Worm (Caenorhabditis elegans) whole organism, young adult: ENCODE measurements around the gene C17H11.2.
A peak's percentile ranks its signal among the peaks of the same experiment; 100 is the strongest.

Source experiments
- B0035.1 ChIP-seq: sonication (generic microtip); optimal IDR thresholded peaks from 2 replicates; lab custom pipeline; 2016; ENCODE audit warnings: missing genetic modification characterization, mild to moderate bottlenecking, missing compliant biosample characterization, missing genotype, missing genetic modification reagents
- D2030.7 ChIP-seq: fragments of 200-800 bp; sonication (Bioruptor generic); IDR thresholded peaks from 2 replicates; pipeline ENCODE4 v1.3.6; 2022; ENCODE audit warnings: missing genetic modification reagents, missing genetic modification characterization, missing compliant biosample characterization
- F22D6.2 ChIP-seq: sonication (generic microtip); optimal IDR thresholded peaks from 2 replicates; lab custom pipeline; 2016; ENCODE audit warnings: mild to moderate bottlenecking, missing genetic modification characterization, missing compliant biosample characterization
- F23B12.7 ChIP-seq: sonication (generic microtip); optimal IDR thresholded peaks from 2 replicates; lab custom pipeline; 2017; ENCODE audit warnings: missing genetic modification characterization, mild to moderate bottlenecking, missing compliant biosample characterization, antibody characterized with exemption, moderate library complexity; ENCODE audit not compliant: insufficient read depth
- F52B5.7 ChIP-seq: sonication (generic microtip); optimal IDR thresholded peaks from 2 replicates; lab custom pipeline; 2016; ENCODE audit warnings: mild to moderate bottlenecking, missing genetic modification characterization, missing compliant biosample characterization
- F57C9.4 ChIP-seq: sonication (generic microtip); optimal IDR thresholded peaks from 2 replicates; lab custom pipeline; 2017; ENCODE audit warnings: mild to moderate bottlenecking, missing genetic modification characterization, missing compliant biosample characterization
- T07F8.4 ChIP-seq: sonication (generic microtip); optimal IDR thresholded peaks from 2 replicates; lab custom pipeline; 2016; ENCODE audit warnings: mild to moderate bottlenecking, missing genetic modification characterization, moderate library complexity, missing compliant biosample characterization
- akir-1 ChIP-seq: fragments of 200-800 bp; sonication (Bioruptor generic); optimal IDR thresholded peaks from 2 replicates; lab custom pipeline; 2018; ENCODE audit warnings: mild to moderate bottlenecking, missing genetic modification characterization, moderate library complexity, missing compliant biosample characterization
- athp-1 ChIP-seq: sonication (generic microtip); optimal IDR thresholded peaks from 2 replicates; lab custom pipeline; 2017; ENCODE audit warnings: mild to moderate bottlenecking, missing genetic modification characterization, missing compliant biosample characterization
- attf-6 ChIP-seq: fragments of 200-800 bp; sonication (Bioruptor generic); IDR thresholded peaks from 2 replicates; pipeline ENCODE4 v1.3.6; 2022; ENCODE audit warnings: missing genetic modification reagents, missing genetic modification characterization, missing compliant biosample characterization
- bed-1 ChIP-seq: fragments of 200-800 bp; sonication (Bioruptor generic); IDR thresholded peaks from 2 replicates; pipeline ENCODE4 v1.3.6; 2022; ENCODE audit warnings: missing genetic modification reagents, missing genetic modification characterization, missing compliant biosample characterization
- cebp-1 ChIP-seq, 2 experiments: fragments of 200-800 bp in 1 of 2; sonication (Bioruptor generic) in 1 of 2; sonication (generic microtip) in 1 of 2; IDR thresholded peaks in 1 of 2; optimal IDR thresholded peaks in 1 of 2; 2 replicates each; pipeline versions ENCODE4 v1.3.6 to Lab custom; 2017 to 2022; ENCODE audit warnings: missing compliant biosample characterization in 2 of 2, missing genetic modification characterization in 2 of 2, mild to moderate bottlenecking in 1 of 2, missing genetic modification reagents in 1 of 2, moderate library complexity in 1 of 2
- cebp-2 ChIP-seq: fragments of 200-800 bp; sonication (Bioruptor generic); IDR thresholded peaks from 2 replicates; pipeline ENCODE4 v1.3.6; 2022; ENCODE audit warnings: missing genetic modification characterization, missing compliant biosample characterization
- ceh-100 ChIP-seq: fragments of 200-800 bp; sonication (Bioruptor generic); IDR thresholded peaks from 2 replicates; pipeline ENCODE4 v1.3.6; 2022; ENCODE audit warnings: missing genetic modification reagents, missing genetic modification characterization, missing compliant biosample characterization
- ceh-58 ChIP-seq: fragments of 200-800 bp; sonication (Bioruptor generic); IDR thresholded peaks from 2 replicates; pipeline ENCODE4 v1.3.6; 2022; ENCODE audit warnings: missing genetic modification characterization, missing compliant biosample characterization
- ceh-79 ChIP-seq: sonication (generic microtip); optimal IDR thresholded peaks from 2 replicates; lab custom pipeline; 2017; ENCODE audit warnings: mild to moderate bottlenecking, missing genetic modification characterization, missing compliant biosample characterization
- egrh-3 ChIP-seq: fragments of 200-800 bp; sonication (Bioruptor generic); IDR thresholded peaks from 2 replicates; pipeline ENCODE4 v1.3.6; 2022; ENCODE audit warnings: missing genetic modification reagents, missing genetic modification characterization, missing compliant biosample characterization
- ets-4 ChIP-seq: fragments of 200-800 bp; sonication (Bioruptor generic); optimal IDR thresholded peaks from 2 replicates; lab custom pipeline; 2018; ENCODE audit warnings: mild to moderate bottlenecking, missing genetic modification characterization, missing compliant biosample characterization
- hlh-26 ChIP-seq: fragments of 200-800 bp; sonication (Bioruptor generic); conservative IDR thresholded peaks from 2 replicates; pipeline ENCODE4 v1.3.6; 2022; ENCODE audit warnings: missing genetic modification reagents, missing genetic modification characterization, missing compliant biosample characterization
- hmg-20 ChIP-seq: fragments of 200-800 bp; sonication (Bioruptor generic); IDR thresholded peaks from 2 replicates; pipeline ENCODE4 v1.3.6; 2022; ENCODE audit warnings: missing genetic modification reagents, missing genetic modification characterization, missing compliant biosample characterization
- lag-1 ChIP-seq: fragments of 200-800 bp; sonication (Bioruptor generic); IDR thresholded peaks from 2 replicates; pipeline ENCODE4 v1.3.6; 2022; ENCODE audit warnings: missing genetic modification reagents, missing genetic modification characterization, missing compliant biosample characterization
- lin-26 ChIP-seq: fragments of 200-800 bp; sonication (Bioruptor generic); IDR thresholded peaks from 2 replicates; pipeline ENCODE4 v1.3.6; 2022; ENCODE audit warnings: missing genetic modification reagents, missing genetic modification characterization, missing compliant biosample characterization
- lin-40 ChIP-seq: sonication (generic microtip); optimal IDR thresholded peaks from 2 replicates; lab custom pipeline; 2016; ENCODE audit warnings: missing genetic modification characterization, mild to moderate bottlenecking, missing compliant biosample characterization, missing genotype, missing genetic modification reagents
- lin-54 ChIP-seq: fragments of 200-800 bp; sonication (Bioruptor generic); optimal IDR thresholded peaks from 2 replicates; lab custom pipeline; 2018; ENCODE audit warnings: mild to moderate bottlenecking, missing genetic modification characterization, missing compliant biosample characterization
- lir-1 ChIP-seq: fragments of 200-800 bp; sonication (Bioruptor generic); conservative IDR thresholded peaks from 2 replicates; pipeline ENCODE4 v1.3.6; 2022; ENCODE audit warnings: missing genetic modification reagents, missing genetic modification characterization, missing compliant biosample characterization
- madf-10 ChIP-seq: sonication (generic microtip); optimal IDR thresholded peaks from 2 replicates; lab custom pipeline; 2016; ENCODE audit warnings: mild to moderate bottlenecking, missing genetic modification characterization, missing compliant biosample characterization
- madf-3 ChIP-seq: fragments of 200-800 bp; sonication (Bioruptor generic); IDR thresholded peaks from 2 replicates; pipeline ENCODE4 v1.3.6; 2022; ENCODE audit warnings: missing genetic modification reagents, missing genetic modification characterization, missing compliant biosample characterization
- mcd-1 ChIP-seq: fragments of 200-800 bp; sonication (Bioruptor generic); IDR thresholded peaks from 2 replicates; pipeline ENCODE4 v1.3.6; 2022; ENCODE audit warnings: missing genetic modification reagents, missing genetic modification characterization, missing compliant biosample characterization
- nfyb-1 ChIP-seq: fragments of 200-800 bp; sonication (Bioruptor generic); IDR thresholded peaks from 2 replicates; pipeline ENCODE4 v1.3.6; 2022; ENCODE audit warnings: missing genetic modification reagents, missing genetic modification characterization, missing compliant biosample characterization
- nhr-80 ChIP-seq: sonication (generic microtip); optimal IDR thresholded peaks from 2 replicates; lab custom pipeline; 2016; ENCODE audit warnings: missing genetic modification characterization, missing compliant biosample characterization
- pha-4 ChIP-seq: fragments of 150-350 bp; sonication (generic microtip); optimal IDR thresholded peaks from 2 replicates; lab custom pipeline; 2014; ENCODE audit warnings: missing biosample characterization, missing genetic modification reagents, missing genetic modification characterization
- repo-1 ChIP-seq: sonication (generic microtip); optimal IDR thresholded peaks from 2 replicates; lab custom pipeline; 2017; ENCODE audit warnings: mild to moderate bottlenecking, missing genetic modification characterization, missing compliant biosample characterization
- snpc-1.1 ChIP-seq: sonication (generic microtip); optimal IDR thresholded peaks from 2 replicates; lab custom pipeline; 2017; ENCODE audit warnings: missing genetic modification characterization, mild to moderate bottlenecking, missing compliant biosample characterization, antibody characterized with exemption, moderate library complexity, missing genotype, missing genetic modification reagents; ENCODE audit not compliant: insufficient read depth
- snpc-1.3 ChIP-seq: sonication (generic microtip); optimal IDR thresholded peaks from 2 replicates; lab custom pipeline; 2017; ENCODE audit warnings: missing genetic modification characterization, mild to moderate bottlenecking, missing compliant biosample characterization, antibody characterized with exemption, moderate library complexity, missing genotype, missing genetic modification reagents; ENCODE audit not compliant: insufficient read depth
- somi-1 ChIP-seq: fragments of 200-800 bp; sonication (Bioruptor generic); optimal IDR thresholded peaks from 2 replicates; lab custom pipeline; 2018; ENCODE audit warnings: mild to moderate bottlenecking, missing genetic modification characterization, missing compliant biosample characterization
- tbx-9 ChIP-seq: sonication (generic microtip); optimal IDR thresholded peaks from 2 replicates; lab custom pipeline; 2016; ENCODE audit warnings: borderline replicate concordance, missing genetic modification characterization, inconsistent platforms, missing compliant biosample characterization
- unc-130 ChIP-seq: sonication (generic microtip); optimal IDR thresholded peaks from 2 replicates; lab custom pipeline; 2016; ENCODE audit warnings: missing genetic modification reagents, missing genetic modification characterization, missing compliant biosample characterization
- unc-62 ChIP-seq: fragments of 150-350 bp; optimal IDR thresholded peaks from 2 replicates; lab custom pipeline; 2014; ENCODE audit warnings: missing biosample characterization, missing genetic modification reagents, missing genetic modification characterization
- xnd-1 ChIP-seq: sonication (generic microtip); optimal IDR thresholded peaks from 2 replicates; lab custom pipeline; 2016; ENCODE audit warnings: missing genotype, missing genetic modification reagents, missing genetic modification characterization, missing compliant biosample characterization
- zfh-2 ChIP-seq: fragments of 200-800 bp; sonication (Bioruptor generic); conservative IDR thresholded peaks from 2 replicates; pipeline ENCODE4 v1.3.6; 2022; ENCODE audit warnings: missing genetic modification reagents, missing genetic modification characterization, missing compliant biosample characterization
- zim-3 ChIP-seq: sonication (generic microtip); optimal IDR thresholded peaks from 2 replicates; lab custom pipeline; 2017; ENCODE audit warnings: mild to moderate bottlenecking, missing genetic modification characterization, moderate library complexity, missing compliant biosample characterization
- ztf-18 ChIP-seq: sonication (generic microtip); optimal IDR thresholded peaks from 2 replicates; lab custom pipeline; 2016; ENCODE audit warnings: missing genotype, mild to moderate bottlenecking, missing genetic modification characterization, missing compliant biosample characterization
- ztf-6 ChIP-seq: fragments of 200-800 bp; sonication (Bioruptor generic); IDR thresholded peaks from 2 replicates; pipeline ENCODE4 v1.3.6; 2022; ENCODE audit warnings: missing genetic modification reagents, missing genetic modification characterization, missing compliant biosample characterization

C17H11.2 gene

DNA sequence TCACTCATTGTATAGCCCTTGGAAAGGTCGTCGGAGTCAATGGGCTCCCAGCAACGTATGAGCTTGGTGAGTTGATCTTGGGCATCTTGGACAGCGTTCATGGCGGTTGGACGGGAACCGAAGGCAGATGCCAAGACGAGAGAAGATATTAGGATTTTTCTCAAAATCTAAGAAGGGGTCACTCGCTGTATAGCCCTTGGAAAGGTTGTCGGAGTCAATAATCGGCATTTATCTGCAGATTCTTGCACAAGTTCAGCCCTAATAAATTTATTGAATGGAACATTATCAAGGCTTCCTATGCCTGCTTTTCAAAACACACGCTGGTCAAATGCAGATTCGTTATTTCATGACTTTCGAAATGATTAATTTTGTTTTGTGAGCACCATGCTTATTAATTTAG is 32.0 kb upstream of the C17H11.2 start, which contains the start of gene C02B8.7:
C02B8.7 (minus strand) TSS at position 101 of the 400 bp plus-strand sequence.
- TF ChIP-seq cebp-2: 0 out of 2 replicates have a peak, but pooled peaks have one; percentile 16
- TF ChIP-seq F22D6.2 (tag; lab: Kevin White, UChicago): no peak
- TF ChIP-seq ceh-58 (GFP tag; lab: Robert Waterston, UW): 0 out of 2 replicates have a peak, but pooled peaks have one; percentile 35
- no peak for TF ChIP-seq ztf-6

ce11 chrX:8139146-8139545 is 30.6 kb upstream of the C17H11.2 start, which contains the start of gene C02B8.3:
Gene C02B8.3, plus strand, starts transcription at chrX:8139446.
- TF ChIP-seq xnd-1: no peak
- no peak for TF ChIP-seq mcd-1
- no peak for TF ChIP-seq ceh-100 (GFP tag; lab: Robert Waterston, UW)
- no peak for TF ChIP-seq tbx-9 (tag; lab: Kevin White, UChicago)
- TF ChIP-seq akir-1 (GFP tag; lab: Kevin White, UChicago): no peak
- TF ChIP-seq cebp-2: no peak
- no peak for TF ChIP-seq madf-3 (GFP tag; lab: Robert Waterston, UW)
- no peak for TF ChIP-seq T07F8.4
- no peak for TF ChIP-seq ztf-18 (tag; lab: Kevin White, UChicago)
- TF ChIP-seq cebp-1 (GFP tag; IDR thresholded peaks at IDR 0.05; lab: Robert Waterston, UW): no peak
- no peak for TF ChIP-seq cebp-1 (tag; optimal IDR thresholded peaks at IDR 0.05; lab: Kevin White, UChicago)
- TF ChIP-seq pha-4 (tag; lab: Kevin White, UChicago): no peak
- TF ChIP-seq lir-1: no peak
- no peak for TF ChIP-seq F57C9.4 (tag; lab: Kevin White, UChicago)
- no peak for TF ChIP-seq hmg-20
- TF ChIP-seq zim-3 (tag; lab: Kevin White, UChicago): no peak
- TF ChIP-seq F22D6.2 (tag; lab: Kevin White, UChicago): no peak
- TF ChIP-seq F23B12.7: no peak
- TF ChIP-seq lin-54 (GFP tag; lab: Kevin White, UChicago): no peak

ce11 chrX:8147398-8147797 is 22.3 kb upstream of the C17H11.2 start, which contains the start of gene C02B8.1:
Gene C02B8.1, plus strand, starts transcription at chrX:8147698.
- TF ChIP-seq D2030.7 (GFP tag; lab: Robert Waterston, UW) (no peak), hlh-26 (GFP tag; lab: Robert Waterston, UW) (no peak), zfh-2 (GFP tag; lab: Robert Waterston, UW) (no peak), unc-130 (no peak)

- TF ChIP-seq snpc-1.1 (no peak), B0035.1 (tag; lab: Kevin White, UChicago) (peak; percentile 23), bed-1 (GFP tag; lab: Robert Waterston, UW) (no peak), unc-62 (GFP tag; lab: Kevin White, UChicago) (no peak), nhr-80 (tag; lab: Kevin White, UChicago) (no peak), zim-3 (tag; lab: Kevin White, UChicago) (no peak), egrh-3 (GFP tag; lab: Robert Waterston, UW) (no peak), athp-1 (tag; lab: Kevin White, UChicago) (no peak), T07F8.4 (no peak), attf-6 (GFP tag; lab: Robert Waterston, UW) (no peak), lin-26 (GFP tag; lab: Robert Waterston, UW) (peak; percentile 72; the same call in 1 of the 2 replicates), repo-1 (tag; lab: Kevin White, UChicago) (no peak), lag-1 (GFP tag; lab: Robert Waterston, UW) (no peak), F52B5.7 (tag; lab: Kevin White, UChicago) (no peak), ets-4 (GFP tag; lab: Kevin White, UChicago) (no peak), nfyb-1 (no peak), madf-10 (tag; lab: Kevin White, UChicago) (no peak), F57C9.4 (tag; lab: Kevin White, UChicago) (no peak), snpc-1.3 (tag; lab: Kevin White, UChicago) (no peak), lin-40 (tag; lab: Kevin White, UChicago) (no peak), ceh-79 (tag; lab: Kevin White, UChicago) (no peak), ceh-100 (GFP tag; lab: Robert Waterston, UW) (no peak), somi-1 (GFP tag; lab: Kevin White, UChicago) (no peak), akir-1 (GFP tag; lab: Kevin White, UChicago) (no peak)
These were observed 20.7 kb upstream of the C17H11.2 start for ce11 chrX:8148993-8149392.
